Worm (Caenorhabditis elegans) whole organism, L1 larva: ENCODE results near the gene flp-19.

Source experiments
- ama-1 ChIP-seq: fragments of 150-350 bp; optimal IDR thresholded peaks from 2 replicates; lab custom pipeline; 2014
- blmp-1 ChIP-seq: fragments of 150-350 bp; optimal IDR thresholded peaks from 2 replicates; lab custom pipeline; 2014; ENCODE audit warnings: missing biosample characterization, missing genetic modification characterization
- ces-1 ChIP-seq: fragments of 150-350 bp; optimal IDR thresholded peaks from 2 replicates; lab custom pipeline; 2014; ENCODE audit warnings: missing biosample characterization, missing genetic modification reagents, missing genetic modification characterization
- dpl-1 ChIP-seq, 3 experiments: fragments of 150-350 bp in 2 of 3; sonication (generic microtip) in 1 of 3; optimal IDR thresholded peaks; 2 replicates each; lab custom pipeline; 2014 to 2017; ENCODE audit warnings: missing biosample characterization in 3 of 3, missing genetic modification characterization in 3 of 3, missing genetic modification reagents in 3 of 3
- jun-1 ChIP-seq: fragments of 150-350 bp; optimal IDR thresholded peaks from 2 replicates; lab custom pipeline; 2014; ENCODE audit warnings: missing biosample characterization, missing genetic modification reagents, missing genetic modification characterization
- skn-1 ChIP-seq: fragments of 150-350 bp; optimal IDR thresholded peaks from 2 replicates; lab custom pipeline; 2014; ENCODE audit warnings: missing biosample characterization, missing genetic modification characterization
- snpc-4 ChIP-seq: fragments of 150-350 bp; optimal IDR thresholded peaks from 2 replicates; lab custom pipeline; 2014; ENCODE audit warnings: missing biosample characterization, missing genetic modification characterization
- unc-62 ChIP-seq: fragments of 150-350 bp; optimal IDR thresholded peaks from 2 replicates; lab custom pipeline; 2014; ENCODE audit warnings: missing biosample characterization, missing genetic modification reagents, missing genetic modification characterization

- TF ChIP-seq jun-1 (tag; lab: Kevin White, UChicago) (no peak), ces-1 (GFP tag; lab: Kevin White, UChicago) (no peak), ama-1 (no peak), snpc-4 (tag; lab: Kevin White, UChicago) (no peak), dpl-1 (GFP tag; optimal IDR thresholded peaks at IDR 0.05; lab: Kevin White, UChicago) (no peak), blmp-1 (peak; percentile 45), unc-62 (GFP tag; lab: Kevin White, UChicago) (no peak), skn-1 (tag; lab: Kevin White, UChicago) (no peak)
Measured at ce11 chrX:10628454-10628853, 24.0 kb downstream of the flp-19 start, which contains the start of gene M79.2.
